Worm (Caenorhabditis elegans) whole organism, L4/young adult: Measurements from ENCODE around the gene gkow-1.

Source experiments
- dao-5 ChIP-seq: sonication (generic microtip); optimal IDR thresholded peaks from 2 replicates; lab custom pipeline; 2016; ENCODE audit warnings: missing genotype, missing genetic modification characterization, moderate library complexity, missing compliant biosample characterization
- him-1 ChIP-seq: sonication (generic microtip); optimal IDR thresholded peaks from 2 replicates; lab custom pipeline; 2016; ENCODE audit warnings: missing genotype, missing genetic modification reagents, missing genetic modification characterization, missing compliant biosample characterization

ce11 chrIV:10341618-10342360 lies 16.2 kb upstream of the gkow-1 start:
- no peak for TF ChIP-seq dao-5
- peak; percentile 9 for TF ChIP-seq him-1 (tag; lab: Kevin White, UChicago)
